Fruit fly (Drosophila melanogaster) whole organism, wandering third instar larva: ENCODE results near the gene Rel.
A peak's percentile ranks its signal among the peaks of the same experiment; 100 is the strongest.

Source experiments
- CG32264 ChIP-seq: fragments of 200-800 bp; sonication (Bioruptor generic); optimal IDR thresholded peaks from 2 replicates; lab custom pipeline; 2016; ENCODE audit warnings: missing biosample characterization, missing genetic modification characterization
- CrebA ChIP-seq: fragments of 200-800 bp; sonication (Bioruptor generic); optimal IDR thresholded peaks from 2 replicates; lab custom pipeline; 2016; ENCODE audit warnings: missing biosample characterization, mild to moderate bottlenecking, missing genetic modification characterization, borderline replicate concordance
- GATAd ChIP-seq: sonication (Bioruptor generic); optimal IDR thresholded peaks from 2 replicates; lab custom pipeline; 2016; ENCODE audit warnings: missing biosample characterization, missing genetic modification characterization
- HLH106 ChIP-seq: fragments of 200-800 bp; optimal IDR thresholded peaks from 3 replicates; lab custom pipeline; 2019; ENCODE audit warnings: missing biosample characterization, mild to moderate bottlenecking, missing genetic modification characterization, moderate library complexity
- Hnf4 ChIP-seq: fragments of 200-800 bp; sonication (Bioruptor generic); optimal IDR thresholded peaks from 2 replicates; lab custom pipeline; 2016; ENCODE audit warnings: missing biosample characterization, mild to moderate bottlenecking, missing genetic modification characterization
- Hr78 ChIP-seq: fragments of >200 bp; optimal IDR thresholded peaks from 2 replicates; lab custom pipeline; 2017; ENCODE audit warnings: missing biosample characterization, missing genetic modification characterization
- Hr83 ChIP-seq: fragments of 200-300 bp; sonication (Bioruptor generic); optimal IDR thresholded peaks from 2 replicates; lab custom pipeline; 2016; ENCODE audit warnings: missing biosample characterization, mild to moderate bottlenecking, missing genetic modification characterization, moderate library complexity; ENCODE audit not compliant: poor library complexity, severe bottlenecking
- Mio ChIP-seq: sonication (Bioruptor generic); optimal IDR thresholded peaks from 2 replicates; lab custom pipeline; 2016; ENCODE audit warnings: missing biosample characterization, missing genetic modification characterization
- Myc ChIP-seq: fragments of >200 bp; optimal IDR thresholded peaks from 2 replicates; lab custom pipeline; 2017
- N ChIP-seq: fragments of >200 bp; optimal IDR thresholded peaks from 2 replicates; lab custom pipeline; 2018; ENCODE audit warnings: missing biosample characterization, missing external identifiers, missing genetic modification characterization
- OdsH ChIP-seq: fragments of 200-800 bp; sonication (Bioruptor generic); optimal IDR thresholded peaks from 2 replicates; lab custom pipeline; 2016; ENCODE audit warnings: missing biosample characterization, mild to moderate bottlenecking, missing genetic modification characterization
- Rel ChIP-seq, 2 experiments: fragments of 200-800 bp; sonication (Bioruptor generic) in 1 of 2; optimal IDR thresholded peaks; 2 replicates in 1 of 2; 3 replicates in 1 of 2; lab custom pipeline; 2016 to 2019; ENCODE audit warnings: mild to moderate bottlenecking in 2 of 2, missing biosample characterization in 2 of 2, missing genetic modification characterization in 2 of 2, moderate library complexity in 1 of 2
- Sp1 ChIP-seq: fragments of 200-800 bp; sonication (Bioruptor generic); optimal IDR thresholded peaks from 3 replicates; lab custom pipeline; 2019; ENCODE audit warnings: missing biosample characterization, mild to moderate bottlenecking, missing genetic modification characterization, moderate library complexity
- Vsx2 ChIP-seq: fragments of 200-300, 225-300 bp; sonication (Bioruptor generic); optimal IDR thresholded peaks from 2 replicates; lab custom pipeline; 2018; ENCODE audit warnings: missing biosample characterization, missing genetic modification characterization; ENCODE audit not compliant: partially characterized antibody
- br ChIP-seq: fragments of 200-800 bp; sonication (Bioruptor generic); optimal IDR thresholded peaks from 2 replicates; lab custom pipeline; 2016; ENCODE audit warnings: missing biosample characterization, missing genetic modification characterization
- brk ChIP-seq: fragments of 200-800 bp; sonication (Bioruptor generic); optimal IDR thresholded peaks from 2 replicates; lab custom pipeline; 2016; ENCODE audit warnings: missing biosample characterization, mild to moderate bottlenecking, missing genetic modification characterization
- dmrt93B ChIP-seq: fragments of 200-800 bp; sonication (Bioruptor generic); optimal IDR thresholded peaks from 2 replicates; lab custom pipeline; 2018; ENCODE audit warnings: missing biosample characterization, mild to moderate bottlenecking, missing genetic modification characterization
- dsf ChIP-seq: sonication (Bioruptor generic); optimal IDR thresholded peaks from 2 replicates; lab custom pipeline; 2016; ENCODE audit warnings: missing biosample characterization, missing genetic modification characterization, borderline replicate concordance
- foxo ChIP-seq, 2 experiments: fragments of 200-800 bp; sonication (Bioruptor generic); optimal IDR thresholded peaks; 2 replicates in 1 of 2; 3 replicates in 1 of 2; lab custom pipeline; 2016 to 2017; ENCODE audit warnings: missing biosample characterization in 2 of 2, missing genetic modification characterization in 2 of 2
- fru ChIP-seq: fragments of 200-800 bp; sonication (Bioruptor generic); optimal IDR thresholded peaks from 3 replicates; lab custom pipeline; 2016; ENCODE audit warnings: missing biosample characterization, mild to moderate bottlenecking, missing genetic modification characterization
- h ChIP-seq: fragments of 200-800 bp; sonication (Bioruptor generic); optimal IDR thresholded peaks from 3 replicates; lab custom pipeline; 2016; ENCODE audit warnings: missing biosample characterization, mild to moderate bottlenecking, missing genetic modification characterization
- jim ChIP-seq: fragments of 175-275, 200-325 bp; sonication (Bioruptor generic); optimal IDR thresholded peaks from 2 replicates; lab custom pipeline; 2016; ENCODE audit warnings: missing biosample characterization, mild to moderate bottlenecking, missing genetic modification characterization
- pan ChIP-seq: fragments of >200 bp; optimal IDR thresholded peaks from 2 replicates; lab custom pipeline; 2017
- psq ChIP-seq: fragments of 200-800 bp; sonication (Bioruptor generic); optimal IDR thresholded peaks from 3 replicates; lab custom pipeline; 2017; ENCODE audit warnings: missing biosample characterization, mild to moderate bottlenecking, missing genetic modification characterization, moderate library complexity
- rgr ChIP-seq: fragments of 200-800 bp; sonication (Bioruptor generic); optimal IDR thresholded peaks from 3 replicates; lab custom pipeline; 2016; ENCODE audit warnings: missing biosample characterization, mild to moderate bottlenecking, missing genetic modification characterization
- sage ChIP-seq: fragments of 200-800 bp; sonication (Bioruptor generic); optimal IDR thresholded peaks from 2 replicates; lab custom pipeline; 2016; ENCODE audit warnings: missing biosample characterization, mild to moderate bottlenecking, missing genetic modification characterization
- sv ChIP-seq: fragments of 200-800 bp; sonication (Bioruptor generic); optimal IDR thresholded peaks from 3 replicates; lab custom pipeline; 2016; ENCODE audit warnings: missing biosample characterization, missing genetic modification characterization
- tai ChIP-seq: sonication (Bioruptor generic); optimal IDR thresholded peaks from 2 replicates; lab custom pipeline; 2016; ENCODE audit warnings: missing biosample characterization, missing genetic modification characterization
- usp ChIP-seq: fragments of >200 bp; optimal IDR thresholded peaks from 2 replicates; lab custom pipeline; 2017; ENCODE audit warnings: missing biosample characterization, missing genetic modification characterization
- woc ChIP-seq: sonication (Bioruptor generic); optimal IDR thresholded peaks from 2 replicates; lab custom pipeline; 2016; ENCODE audit warnings: missing biosample characterization, mild to moderate bottlenecking, missing genetic modification characterization

Gene Rel

dm6 chr3R:9013765-9014380 lies 33.9 kb downstream of the Rel start (continued):
- TF ChIP-seq Sp1 (GFP tag; lab: Kevin White, UChicago): peak; percentile 65
- no peak for TF ChIP-seq usp (GFP tag; lab: Kevin White, UChicago)
- no peak for TF ChIP-seq Hnf4 (GFP tag; lab: Kevin White, UChicago)
- no peak for TF ChIP-seq Vsx2
- no peak for TF ChIP-seq br (GFP tag; lab: Kevin White, UChicago)
- TF ChIP-seq tai (GFP tag; lab: Kevin White, UChicago): no peak
- TF ChIP-seq psq (GFP tag; lab: Kevin White, UChicago): peak; percentile 84
- TF ChIP-seq Rel (GFP tag; optimal IDR thresholded peaks at IDR 0.05; lab: Kevin White, UChicago): no peak
- TF ChIP-seq Rel (tag; optimal IDR thresholded peaks at IDR 0.05; lab: Kevin White, UChicago): peak; percentile 98
- peak; percentile 39 for TF ChIP-seq CG32264
- TF ChIP-seq dmrt93B (GFP tag; lab: Kevin White, UChicago): no peak
- no peak for TF ChIP-seq brk (GFP tag; lab: Kevin White, UChicago)

- TF ChIP-seq CG32264: no peak
- no peak for TF ChIP-seq jim (GFP tag; lab: Kevin White, UChicago)
- TF ChIP-seq Vsx2: no peak
- no peak for TF ChIP-seq Hr83 (GFP tag; lab: Kevin White, UChicago)
- no peak for TF ChIP-seq brk (GFP tag; lab: Kevin White, UChicago)
- TF ChIP-seq fru (GFP tag; lab: Kevin White, UChicago): no peak
- no peak for TF ChIP-seq Myc (lab: Kevin White, UChicago)
- no peak for TF ChIP-seq CrebA
- no peak for TF ChIP-seq pan (lab: Kevin White, UChicago)
- no peak for TF ChIP-seq GATAd
- TF ChIP-seq Hnf4 (GFP tag; lab: Kevin White, UChicago): no peak
- no peak for TF ChIP-seq dsf (GFP tag; lab: Kevin White, UChicago)
- TF ChIP-seq foxo (GFP tag; optimal IDR thresholded peaks at IDR 0.05; lab: Kevin White, UChicago): no peak
- TF ChIP-seq sage (GFP tag; lab: Kevin White, UChicago): no peak
- TF ChIP-seq usp (GFP tag; lab: Kevin White, UChicago): no peak
- no peak for TF ChIP-seq sv (GFP tag; lab: Kevin White, UChicago)
Measured at dm6 chr3R:9011708-9012107, 36.1 kb downstream of the Rel start.

DNA sequence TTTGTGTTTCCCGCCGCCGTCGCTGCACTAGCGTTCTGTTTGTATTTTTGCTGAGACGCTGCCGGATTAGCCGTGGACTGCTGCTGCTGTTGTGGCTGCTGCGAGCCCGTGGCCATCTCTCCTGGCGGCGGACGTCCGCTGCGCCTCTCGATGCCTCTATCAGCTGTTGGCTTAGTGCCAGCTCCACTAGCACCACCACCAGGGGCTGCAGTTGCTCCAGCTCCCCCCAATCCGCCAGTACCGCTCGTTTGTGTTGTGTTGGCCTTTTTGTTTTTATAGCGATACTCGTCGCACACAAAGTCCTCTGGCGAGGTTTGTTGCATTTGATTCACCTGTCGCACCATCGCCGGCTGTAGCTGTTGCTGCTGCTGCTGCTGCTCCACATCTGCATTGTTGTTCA lies 37.1 kb downstream of the Rel start:
- no peak for TF ChIP-seq tai (GFP tag; lab: Kevin White, UChicago)
- no peak for TF ChIP-seq dmrt93B (GFP tag; lab: Kevin White, UChicago)
- TF ChIP-seq Sp1 (GFP tag; lab: Kevin White, UChicago): no peak
- no peak for TF ChIP-seq sv (GFP tag; lab: Kevin White, UChicago)
- TF ChIP-seq brk (GFP tag; lab: Kevin White, UChicago): no peak
- TF ChIP-seq GATAd: no peak
- no peak for TF ChIP-seq OdsH (GFP tag; lab: Kevin White, UChicago)
- no peak for TF ChIP-seq psq (GFP tag; lab: Kevin White, UChicago)
- TF ChIP-seq br (GFP tag; lab: Kevin White, UChicago): no peak
- TF ChIP-seq Hr83 (GFP tag; lab: Kevin White, UChicago): no peak
- no peak for TF ChIP-seq fru (GFP tag; lab: Kevin White, UChicago)
- TF ChIP-seq Mio (GFP tag; lab: Kevin White, UChicago): no peak
- TF ChIP-seq Hr78 (GFP tag; lab: Kevin White, UChicago): no peak
- TF ChIP-seq HLH106 (tag; lab: Kevin White, UChicago): no peak
- TF ChIP-seq rgr (GFP tag; lab: Kevin White, UChicago): no peak
- no peak for TF ChIP-seq CG32264
- no peak for TF ChIP-seq N (GFP tag; lab: Kevin White, UChicago)

DNA sequence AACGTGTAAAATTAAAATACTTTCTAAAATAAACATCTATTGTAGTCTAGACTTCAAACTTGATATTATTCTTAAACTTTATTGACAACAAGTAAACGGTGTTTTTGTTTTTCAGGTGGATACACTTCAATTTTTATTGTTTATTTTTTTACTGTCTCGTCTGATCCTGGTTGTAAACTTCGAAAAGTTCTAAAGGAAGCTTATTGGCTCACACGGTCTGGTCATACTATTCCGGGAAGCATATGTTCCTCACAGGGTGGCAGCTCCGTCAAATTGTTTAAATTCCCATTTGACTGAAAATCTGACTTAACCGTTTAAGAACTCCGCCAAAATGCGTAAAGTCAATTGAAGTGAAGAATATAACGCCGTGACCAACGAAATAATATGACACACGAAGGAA lies 39.6 kb downstream of the Rel start, which contains the start of gene CG11983:
CG11983 (plus strand) TSS at position 120 of the 400 bp plus-strand sequence.
- TF ChIP-seq Sp1 (GFP tag; lab: Kevin White, UChicago) (no peak), Myc (lab: Kevin White, UChicago) (peak; percentile 28)

DNA sequence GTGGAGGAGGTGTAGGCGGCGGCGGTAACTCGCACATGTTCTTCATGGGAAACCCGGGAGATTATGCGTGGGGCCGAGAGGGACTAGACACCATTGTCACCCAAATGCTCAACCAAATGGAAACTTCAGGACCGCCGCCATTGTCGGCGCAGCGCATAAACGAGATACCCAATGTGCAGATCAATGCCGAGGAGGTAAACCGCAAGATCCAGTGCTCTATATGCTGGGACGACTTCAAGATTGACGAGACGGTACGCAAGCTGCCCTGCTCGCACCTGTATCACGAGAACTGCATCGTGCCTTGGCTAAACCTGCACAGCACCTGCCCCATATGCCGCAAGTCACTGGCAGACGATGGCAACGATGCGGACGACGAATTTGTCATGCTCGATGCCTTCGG lies 40.5 kb downstream of the Rel start:
- TF ChIP-seq CG32264 (no peak), dmrt93B (GFP tag; lab: Kevin White, UChicago) (no peak), CrebA (no peak), N (GFP tag; lab: Kevin White, UChicago) (no peak), Hr78 (GFP tag; lab: Kevin White, UChicago) (no peak), woc (GFP tag; lab: Kevin White, UChicago) (no peak), h (no peak), sage (GFP tag; lab: Kevin White, UChicago) (no peak), pan (lab: Kevin White, UChicago) (no peak), Myc (lab: Kevin White, UChicago) (no peak), jim (GFP tag; lab: Kevin White, UChicago) (no peak), brk (GFP tag; lab: Kevin White, UChicago) (no peak), tai (GFP tag; lab: Kevin White, UChicago) (no peak), sv (GFP tag; lab: Kevin White, UChicago) (no peak)
